Worm (Caenorhabditis elegans): Measurements from ENCODE around the gene rpb-9.

The rpb-9 gene

DNA sequence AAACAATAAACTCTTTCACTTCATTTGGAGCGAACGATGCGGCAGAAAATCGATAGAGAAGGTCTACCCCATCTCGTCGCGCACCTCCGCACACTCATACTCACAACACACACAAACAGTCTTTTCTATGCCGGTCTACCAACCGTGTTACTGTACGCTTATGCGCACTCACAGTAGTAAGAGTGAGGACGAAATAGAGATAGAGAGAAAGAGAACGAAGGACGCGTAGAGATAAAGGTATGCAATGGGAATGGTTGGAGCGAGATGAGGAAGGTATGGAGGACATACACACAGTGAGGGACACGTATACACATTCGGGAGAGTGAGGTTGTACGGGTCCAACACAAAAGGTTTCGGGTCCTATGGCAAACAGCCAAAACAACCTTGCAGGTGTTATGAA lies 33.3 kb downstream of the rpb-9 start (continued):
- TF ChIP-seq C17E4.6 (GFP tag; IDR thresholded peaks at IDR 0.05) = no peak
- TF ChIP-seq F23B12.7 (tag; optimal IDR thresholded peaks at IDR 0.05; ENCODE audit: insufficient read depth) = no peak
- TF ChIP-seq akir-1 (GFP tag; optimal IDR thresholded peaks at IDR 0.05) = no peak
- no peak for TF ChIP-seq nhr-27 (tag; optimal IDR thresholded peaks at IDR 0.05)
- TF ChIP-seq lir-1 (GFP tag; conservative IDR thresholded peaks at IDR 0.05) = no peak
- no peak for TF ChIP-seq lag-1 (GFP tag; IDR thresholded peaks at IDR 0.05)
- TF ChIP-seq lin-40 (tag; optimal IDR thresholded peaks at IDR 0.05) = no peak
- TF ChIP-seq F22D6.2 (tag; optimal IDR thresholded peaks at IDR 0.05) = no peak
- TF ChIP-seq rcor-1 (GFP tag; IDR thresholded peaks at IDR 0.05) = no peak
- no peak for TF ChIP-seq madf-3 (GFP tag; IDR thresholded peaks at IDR 0.05)
- TF ChIP-seq ceh-91 (GFP tag; IDR thresholded peaks at IDR 0.05) = no peak

- TF ChIP-seq nhr-80 (tag; optimal IDR thresholded peaks at IDR 0.05) (peak; percentile 70), F22D6.2 (tag; optimal IDR thresholded peaks at IDR 0.05) (no peak), zfh-2 (GFP tag; conservative IDR thresholded peaks at IDR 0.05) (peak; percentile 15)
Observed at ce11 chrV:7977701-7978461, 34.3 kb downstream of the rpb-9 start, which contains the start of gene let-413. TSS of gene let-413 (minus strand) at chrV:7977776.

- TF ChIP-seq nhr-90 (tag; optimal IDR thresholded peaks at IDR 0.05) = no peak
- TF ChIP-seq pbrm-1 (GFP tag; IDR thresholded peaks at IDR 0.05) = no peak
- no peak for TF ChIP-seq nfya-1 (tag; optimal IDR thresholded peaks at IDR 0.05; ENCODE audit: borderline replicate concordance, insufficient read depth)
- no peak for TF ChIP-seq ceh-91 (GFP tag; IDR thresholded peaks at IDR 0.05)
- TF ChIP-seq nfya-2 (GFP tag; IDR thresholded peaks at IDR 0.05) = no peak
- no peak for TF ChIP-seq dpff-1 (tag; optimal IDR thresholded peaks at IDR 0.05)
- no peak for TF ChIP-seq Y56A3A.18 (GFP tag; IDR thresholded peaks at IDR 0.05)
- TF ChIP-seq F33H1.4 (GFP tag; IDR thresholded peaks at IDR 0.05) = no peak
- no peak for TF ChIP-seq mxl-1 (tag; optimal IDR thresholded peaks at IDR 0.05)
- no peak for TF ChIP-seq tbx-9 (tag; optimal IDR thresholded peaks at IDR 0.05; ENCODE audit: borderline replicate concordance)
- TF ChIP-seq ztf-26 (tag; optimal IDR thresholded peaks at IDR 0.05) = no peak
- TF ChIP-seq T26A5.8 (tag; optimal IDR thresholded peaks at IDR 0.05) = no peak
- no peak for TF ChIP-seq ztf-25 (GFP tag; IDR thresholded peaks at IDR 0.05)
- no peak for TF ChIP-seq F52B5.7 (tag; optimal IDR thresholded peaks at IDR 0.05)
- no peak for TF ChIP-seq somi-1 (GFP tag; optimal IDR thresholded peaks at IDR 0.05)
- no peak for TF ChIP-seq F37B4.10 (GFP tag; IDR thresholded peaks at IDR 0.05)
- no peak for TF ChIP-seq ztf-3 (GFP tag; optimal IDR thresholded peaks at IDR 0.05)
Observed at ce11 chrV:7971376-7971775, 40.8 kb downstream of the rpb-9 start.

ce11 chrV:7970519-7970918 lies 41.6 kb downstream of the rpb-9 start:
- no peak for TF ChIP-seq atf-7 (tag; optimal IDR thresholded peaks at IDR 0.05)

- TF ChIP-seq attf-6 (GFP tag; IDR thresholded peaks at IDR 0.05) (no peak), lir-1 (GFP tag; conservative IDR thresholded peaks at IDR 0.05) (no peak), tbx-9 (tag; optimal IDR thresholded peaks at IDR 0.05; ENCODE audit: borderline replicate concordance) (no peak), him-1 (tag; optimal IDR thresholded peaks at IDR 0.05) (no peak), F55B11.4 (tag; optimal IDR thresholded peaks at IDR 0.05; ENCODE audit: borderline replicate concordance, insufficient read depth) (no peak), Y56A3A.18 (GFP tag; IDR thresholded peaks at IDR 0.05) (no peak), nfya-1 (tag; optimal IDR thresholded peaks at IDR 0.05; ENCODE audit: borderline replicate concordance, insufficient read depth) (no peak), ztf-3 (GFP tag; optimal IDR thresholded peaks at IDR 0.05) (no peak), hmg-20 (GFP tag; IDR thresholded peaks at IDR 0.05) (no peak), lin-54 (GFP tag; optimal IDR thresholded peaks at IDR 0.05) (no peak), lsl-1 (GFP tag; optimal IDR thresholded peaks at IDR 0.05) (no peak), atf-7 (tag; optimal IDR thresholded peaks at IDR 0.05) (no peak), B0019.2 (GFP tag; conservative IDR thresholded peaks at IDR 0.05) (no peak), snpc-3.4 (tag; optimal IDR thresholded peaks at IDR 0.05) (no peak), F37B4.10 (GFP tag; IDR thresholded peaks at IDR 0.05) (no peak), fkh-3 (tag; optimal IDR thresholded peaks at IDR 0.05) (no peak), madf-10 (tag; optimal IDR thresholded peaks at IDR 0.05) (no peak), ceh-100 (GFP tag; IDR thresholded peaks at IDR 0.05) (no peak)
Observed at ce11 chrV:7969107-7969506, 43.0 kb downstream of the rpb-9 start, which contains the start of gene che-7. TSS of gene che-7 (minus strand) at chrV:7969207.

Measured in whole organism, young adult.